Worm (Caenorhabditis elegans) whole organism, early embryonic: Measurements from ENCODE around the gene mrps-14.

Experiments used
- B0310.2 ChIP-seq: sonication (generic microtip); optimal IDR thresholded peaks from 2 replicates; lab custom pipeline; 2016; ENCODE audit warnings: mild to moderate bottlenecking, missing genetic modification characterization, missing compliant biosample characterization
- F13C5.2 ChIP-seq: sonication (generic microtip); optimal IDR thresholded peaks from 2 replicates; lab custom pipeline; 2017; ENCODE audit warnings: mild to moderate bottlenecking, missing genetic modification characterization, inconsistent platforms, missing compliant biosample characterization
- aly-1 ChIP-seq: sonication (generic microtip); optimal IDR thresholded peaks from 2 replicates; lab custom pipeline; 2016; ENCODE audit warnings: missing genetic modification characterization, missing compliant biosample characterization
- ama-1 ChIP-seq: fragments of 150-350 bp; optimal IDR thresholded peaks from 2 replicates; lab custom pipeline; 2014
- ceh-13 ChIP-seq: fragments of 200-800 bp; sonication (Bioruptor generic); optimal IDR thresholded peaks from 2 replicates; lab custom pipeline; 2018; ENCODE audit warnings: mild to moderate bottlenecking, missing genetic modification characterization, missing compliant biosample characterization
- ceh-36 ChIP-seq: sonication (generic microtip); optimal IDR thresholded peaks from 2 replicates; lab custom pipeline; 2016; ENCODE audit warnings: missing genetic modification characterization, inconsistent platforms, missing compliant biosample characterization
- ets-7 ChIP-seq: sonication (generic microtip); optimal IDR thresholded peaks from 2 replicates; lab custom pipeline; 2016; ENCODE audit warnings: missing genotype, missing genetic modification characterization, missing compliant biosample characterization
- flt-1 ChIP-seq: fragments of 200-800 bp; sonication (Bioruptor generic); IDR thresholded peaks from 2 replicates; pipeline ENCODE4 v1.3.6; 2022; ENCODE audit warnings: missing genetic modification characterization, missing compliant biosample characterization
- hmbx-1 ChIP-seq: sonication (generic microtip); optimal IDR thresholded peaks from 2 replicates; lab custom pipeline; 2016; ENCODE audit warnings: mild to moderate bottlenecking, missing genetic modification characterization, missing compliant biosample characterization
- hmg-4 ChIP-seq: fragments of 200-800 bp; sonication (Bioruptor generic); optimal IDR thresholded peaks from 2 replicates; lab custom pipeline; 2018; ENCODE audit warnings: mild to moderate bottlenecking, missing genetic modification characterization, missing compliant biosample characterization
- hnd-1 ChIP-seq: sonication (generic microtip); optimal IDR thresholded peaks from 2 replicates; lab custom pipeline; 2016; ENCODE audit warnings: missing genetic modification characterization, missing compliant biosample characterization
- pes-1 ChIP-seq: fragments of 200-800 bp; sonication (Bioruptor generic); IDR thresholded peaks from 2 replicates; pipeline ENCODE4 v1.3.6; 2022; ENCODE audit warnings: missing genetic modification reagents, missing genetic modification characterization, missing compliant biosample characterization
- scrt-1 ChIP-seq: fragments of 200-800 bp; sonication (Bioruptor generic); IDR thresholded peaks from 2 replicates; pipeline ENCODE4 v1.3.6; 2022; ENCODE audit warnings: missing genetic modification characterization, missing compliant biosample characterization
- sea-1 ChIP-seq: fragments of 200-800 bp; sonication (Bioruptor generic); conservative IDR thresholded peaks from 2 replicates; pipeline ENCODE4 v1.3.6; 2022; ENCODE audit warnings: missing genetic modification characterization, missing compliant biosample characterization
- tbx-11 ChIP-seq: fragments of 200-800 bp; sonication (Bioruptor generic); IDR thresholded peaks from 2 replicates; pipeline ENCODE4 v1.3.6; 2022; ENCODE audit warnings: missing genetic modification characterization, missing compliant biosample characterization
- tbx-37 ChIP-seq: fragments of 200-800 bp; sonication (Bioruptor generic); conservative IDR thresholded peaks from 2 replicates; pipeline ENCODE4 v1.3.6; 2022; ENCODE audit warnings: missing genetic modification reagents, missing genetic modification characterization, missing compliant biosample characterization
- tra-4 ChIP-seq: sonication (generic microtip); optimal IDR thresholded peaks from 2 replicates; lab custom pipeline; 2017; ENCODE audit warnings: missing genetic modification characterization, missing compliant biosample characterization

mrps-14 gene

ce11 chrII:10242294-10242693 lies at the start of gene mrps-14:
Gene mrps-14 (minus strand): TSS chrII:10242490.
- TF ChIP-seq hmbx-1 (tag; lab: Kevin White, UChicago) (no peak), hnd-1 (tag; lab: Kevin White, UChicago) (no peak), B0310.2 (tag; lab: Kevin White, UChicago) (no peak)

DNA sequence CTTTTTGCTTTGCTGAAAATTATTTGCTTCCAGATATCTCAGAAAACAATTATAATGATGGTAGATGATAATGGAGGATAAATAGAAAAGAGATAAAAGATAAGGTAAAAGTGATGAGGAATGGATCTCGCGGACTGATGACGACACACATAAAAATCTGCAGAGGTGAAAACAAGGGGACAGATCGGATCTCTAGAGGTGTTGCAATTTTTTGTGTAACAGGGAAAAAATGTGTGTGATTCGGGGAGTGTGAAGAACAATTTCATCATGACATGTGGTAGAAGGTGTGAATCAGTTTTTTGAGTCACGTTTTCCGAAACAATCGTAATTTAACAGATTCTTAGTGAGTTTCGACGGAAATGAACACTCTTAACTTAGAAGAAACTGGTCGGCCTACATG lies 46.6 kb upstream of the mrps-14 start:
- TF ChIP-seq scrt-1 (GFP tag; lab: Robert Waterston, UW), result no peak
- no peak for TF ChIP-seq ets-7 (tag; lab: Kevin White, UChicago)
- no peak for TF ChIP-seq tbx-11
- TF ChIP-seq flt-1 (GFP tag; lab: Robert Waterston, UW), result no peak
- TF ChIP-seq B0310.2 (tag; lab: Kevin White, UChicago), result no peak
- no peak for TF ChIP-seq aly-1 (tag; lab: Kevin White, UChicago)
- TF ChIP-seq tra-4 (tag; lab: Kevin White, UChicago), result no peak
- TF ChIP-seq tbx-37 (GFP tag; lab: Robert Waterston, UW), result no peak
- TF ChIP-seq sea-1 (GFP tag; lab: Robert Waterston, UW), result no peak

ce11 chrII:10284991-10285390 lies 42.7 kb upstream of the mrps-14 start:
- TF ChIP-seq aly-1 (tag; lab: Kevin White, UChicago) (no peak), flt-1 (GFP tag; lab: Robert Waterston, UW) (no peak), sea-1 (GFP tag; lab: Robert Waterston, UW) (no peak), hmbx-1 (tag; lab: Kevin White, UChicago) (no peak), tbx-11 (no peak), scrt-1 (GFP tag; lab: Robert Waterston, UW) (no peak), tra-4 (tag; lab: Kevin White, UChicago) (no peak), ceh-36 (no peak), hnd-1 (tag; lab: Kevin White, UChicago) (no peak)

ce11 chrII:10283145-10283544 lies 40.9 kb upstream of the mrps-14 start:
- TF ChIP-seq tbx-37 (GFP tag; lab: Robert Waterston, UW) (no peak), aly-1 (tag; lab: Kevin White, UChicago) (no peak), tra-4 (tag; lab: Kevin White, UChicago) (no peak)

ce11 chrII:10281674-10282073 lies 39.4 kb upstream of the mrps-14 start:
- TF ChIP-seq hnd-1 (tag; lab: Kevin White, UChicago) (no peak), sea-1 (GFP tag; lab: Robert Waterston, UW) (no peak), flt-1 (GFP tag; lab: Robert Waterston, UW) (no peak), ama-1 (no peak), hmbx-1 (tag; lab: Kevin White, UChicago) (no peak), ets-7 (tag; lab: Kevin White, UChicago) (no peak), tra-4 (tag; lab: Kevin White, UChicago) (no peak), tbx-11 (no peak), hmg-4 (GFP tag; lab: Kevin White, UChicago) (no peak), B0310.2 (tag; lab: Kevin White, UChicago) (no peak), ceh-36 (no peak), ceh-13 (GFP tag; lab: Kevin White, UChicago) (no peak), scrt-1 (GFP tag; lab: Robert Waterston, UW) (no peak), aly-1 (tag; lab: Kevin White, UChicago) (no peak)

DNA sequence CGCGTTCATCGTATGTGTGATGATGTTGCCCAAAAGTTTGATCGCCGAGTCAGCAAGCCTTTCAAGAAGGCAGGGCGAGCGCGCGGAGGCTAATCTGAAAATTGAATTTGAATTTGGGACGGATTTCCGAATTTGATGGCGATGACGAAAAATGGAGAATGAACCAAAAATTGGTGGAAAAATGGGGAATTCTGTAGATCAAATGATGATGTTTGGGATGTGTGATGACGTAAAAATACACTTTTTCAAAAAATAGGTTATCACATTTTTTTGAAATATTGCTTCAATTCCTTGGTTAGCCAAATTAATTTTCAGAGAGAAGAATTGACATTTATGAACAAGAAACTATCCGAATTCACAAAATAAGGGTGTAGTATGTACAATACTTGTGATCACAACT lies 37.3 kb upstream of the mrps-14 start, which contains the start of gene ZK971.1:
TSS of gene ZK971.1 (minus strand) at position 101 of the 400 bp plus-strand sequence.
- no peak for TF ChIP-seq ceh-13 (GFP tag; lab: Kevin White, UChicago)
- TF ChIP-seq hmg-4 (GFP tag; lab: Kevin White, UChicago), result no peak
- TF ChIP-seq ama-1, result no peak
- TF ChIP-seq ets-7 (tag; lab: Kevin White, UChicago), result no peak
- TF ChIP-seq scrt-1 (GFP tag; lab: Robert Waterston, UW), result no peak
- TF ChIP-seq B0310.2 (tag; lab: Kevin White, UChicago), result no peak
- TF ChIP-seq hnd-1 (tag; lab: Kevin White, UChicago), result no peak
- no peak for TF ChIP-seq hmbx-1 (tag; lab: Kevin White, UChicago)
- no peak for TF ChIP-seq ceh-36
- no peak for TF ChIP-seq sea-1 (GFP tag; lab: Robert Waterston, UW)

DNA sequence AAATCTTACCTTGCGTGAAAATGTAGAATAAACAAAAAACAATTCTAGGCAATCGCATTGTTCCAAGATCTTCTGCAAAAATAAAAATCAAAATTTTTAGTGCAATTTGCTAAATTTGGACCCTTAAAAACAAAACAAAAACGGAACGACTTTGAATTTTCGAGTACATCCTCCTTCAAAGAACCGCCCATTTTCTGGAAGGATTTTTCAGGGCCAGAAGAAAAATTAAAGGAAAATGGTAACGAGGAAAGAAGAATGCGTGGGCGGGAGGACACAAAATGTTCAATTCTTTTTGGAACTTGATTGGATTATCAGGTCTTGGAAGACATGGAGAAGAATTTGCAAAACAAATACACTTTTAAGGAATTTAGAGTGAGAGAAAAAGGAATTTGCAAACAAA lies 28.8 kb upstream of the mrps-14 start, which contains the start of gene F54B3.4:
TSS of gene F54B3.4 (minus strand) at position 101 of the 400 bp plus-strand sequence.
- TF ChIP-seq hnd-1 (tag; lab: Kevin White, UChicago), result no peak
- no peak for TF ChIP-seq ama-1
- no peak for TF ChIP-seq flt-1 (GFP tag; lab: Robert Waterston, UW)
- TF ChIP-seq pes-1 (GFP tag; lab: Robert Waterston, UW), result no peak
- TF ChIP-seq sea-1 (GFP tag; lab: Robert Waterston, UW), result no peak
- TF ChIP-seq F13C5.2 (tag; lab: Kevin White, UChicago), result no peak
- no peak for TF ChIP-seq tbx-11
- no peak for TF ChIP-seq hmbx-1 (tag; lab: Kevin White, UChicago)
- TF ChIP-seq tbx-37 (GFP tag; lab: Robert Waterston, UW), result no peak
- no peak for TF ChIP-seq aly-1 (tag; lab: Kevin White, UChicago)
- TF ChIP-seq B0310.2 (tag; lab: Kevin White, UChicago), result no peak
- no peak for TF ChIP-seq ets-7 (tag; lab: Kevin White, UChicago)
- no peak for TF ChIP-seq scrt-1 (GFP tag; lab: Robert Waterston, UW)
- TF ChIP-seq hmg-4 (GFP tag; lab: Kevin White, UChicago), result no peak

- TF ChIP-seq flt-1 (GFP tag; lab: Robert Waterston, UW), result no peak
- TF ChIP-seq tra-4 (tag; lab: Kevin White, UChicago), result no peak
These were observed 27.8 kb upstream of the mrps-14 start, which contains the start of gene F54B3.2 for ce11 chrII:10270052-10270451. Gene F54B3.2 (minus strand): TSS chrII:10270152.
